Worm (Caenorhabditis elegans) whole organism, late embryonic: ENCODE data around the gene lin-18.
A peak's percentile ranks its signal among the peaks of the same experiment; 100 is the strongest.

ENCODE experiments used
- C08G9.2 ChIP-seq: sonication (generic microtip); optimal IDR thresholded peaks from 2 replicates; lab custom pipeline; 2016; ENCODE audit warnings: mild to moderate bottlenecking, missing genetic modification characterization, moderate library complexity, missing compliant biosample characterization
- C38D4.7 ChIP-seq: fragments of 200-800 bp; sonication (Bioruptor generic); optimal IDR thresholded peaks from 2 replicates; lab custom pipeline; 2018; ENCODE audit warnings: mild to moderate bottlenecking, missing genetic modification characterization, moderate library complexity, missing compliant biosample characterization
- F13H6.1 ChIP-seq: sonication (generic microtip); optimal IDR thresholded peaks from 2 replicates; lab custom pipeline; 2016; ENCODE audit warnings: missing genetic modification characterization, missing compliant biosample characterization
- K09A11.1 ChIP-seq: sonication (generic microtip); optimal IDR thresholded peaks from 2 replicates; lab custom pipeline; 2017; ENCODE audit warnings: antibody characterized with exemption, mild to moderate bottlenecking, missing genetic modification characterization, missing compliant biosample characterization; ENCODE audit not compliant: insufficient read depth
- T23F11.4 ChIP-seq: fragments of 200-800 bp; sonication (Bioruptor generic); optimal IDR thresholded peaks from 2 replicates; lab custom pipeline; 2018; ENCODE audit warnings: mild to moderate bottlenecking, missing genetic modification characterization, missing compliant biosample characterization
- Y22D7AL.16 ChIP-seq: sonication (generic microtip); optimal IDR thresholded peaks from 2 replicates; lab custom pipeline; 2016; ENCODE audit warnings: missing genetic modification characterization, missing compliant biosample characterization
- ahr-1 ChIP-seq: sonication (generic microtip); optimal IDR thresholded peaks from 2 replicates; lab custom pipeline; 2016; ENCODE audit warnings: missing genetic modification characterization, missing compliant biosample characterization
- ama-1 ChIP-seq: fragments of 150-350 bp; optimal IDR thresholded peaks from 2 replicates; lab custom pipeline; 2014
- ceh-14 ChIP-seq: sonication (generic microtip); optimal IDR thresholded peaks from 2 replicates; lab custom pipeline; 2016; ENCODE audit warnings: missing genotype, missing genetic modification characterization, missing compliant biosample characterization
- ceh-18 ChIP-seq: sonication (generic microtip); optimal IDR thresholded peaks from 2 replicates; lab custom pipeline; 2016; ENCODE audit warnings: missing genetic modification characterization, missing compliant biosample characterization
- ceh-2 ChIP-seq: sonication (generic microtip); optimal IDR thresholded peaks from 2 replicates; lab custom pipeline; 2016; ENCODE audit warnings: missing genotype, missing genetic modification characterization, missing compliant biosample characterization
- ceh-24 ChIP-seq: sonication (generic microtip); optimal IDR thresholded peaks from 2 replicates; lab custom pipeline; 2016; ENCODE audit warnings: mild to moderate bottlenecking, missing genetic modification characterization, missing compliant biosample characterization
- ceh-30 ChIP-seq: fragments of 150-350 bp; optimal IDR thresholded peaks from 2 replicates; lab custom pipeline; 2014; ENCODE audit warnings: missing biosample characterization, missing genetic modification characterization
- ceh-31 ChIP-seq: sonication (generic microtip); optimal IDR thresholded peaks from 2 replicates; lab custom pipeline; 2016; ENCODE audit warnings: missing genetic modification characterization, missing compliant biosample characterization
- ceh-34 ChIP-seq: sonication (generic microtip); optimal IDR thresholded peaks from 2 replicates; lab custom pipeline; 2016; ENCODE audit warnings: mild to moderate bottlenecking, missing genetic modification characterization, missing compliant biosample characterization
- ceh-45 ChIP-seq: fragments of 200-800 bp; sonication (Bioruptor generic); IDR thresholded peaks from 2 replicates; pipeline ENCODE4 v1.3.6; 2022; ENCODE audit warnings: missing genetic modification reagents, missing genetic modification characterization, missing compliant biosample characterization
- ceh-48 ChIP-seq: sonication (generic microtip); optimal IDR thresholded peaks from 2 replicates; lab custom pipeline; 2016; ENCODE audit warnings: missing genetic modification characterization, inconsistent platforms, missing compliant biosample characterization
- ceh-6 ChIP-seq: fragments of 200-800 bp; sonication (Bioruptor generic); optimal IDR thresholded peaks from 2 replicates; lab custom pipeline; 2018; ENCODE audit warnings: mild to moderate bottlenecking, missing genetic modification characterization, missing compliant biosample characterization
- che-1 ChIP-seq: sonication (generic microtip); optimal IDR thresholded peaks from 2 replicates; lab custom pipeline; 2016; ENCODE audit warnings: mild to moderate bottlenecking, missing genetic modification characterization, missing compliant biosample characterization
- dmd-4 ChIP-seq: sonication (generic microtip); optimal IDR thresholded peaks from 2 replicates; lab custom pipeline; 2016; ENCODE audit warnings: borderline replicate concordance, missing genetic modification characterization, missing compliant biosample characterization
- dve-1 ChIP-seq: sonication (generic microtip); optimal IDR thresholded peaks from 2 replicates; lab custom pipeline; 2017; ENCODE audit warnings: antibody characterized with exemption, mild to moderate bottlenecking, missing genetic modification characterization, missing compliant biosample characterization
- eyg-1 ChIP-seq: sonication (generic microtip); optimal IDR thresholded peaks from 2 replicates; lab custom pipeline; 2016; ENCODE audit warnings: missing genotype, missing genetic modification characterization, missing compliant biosample characterization
- fax-1 ChIP-seq: sonication (generic microtip); optimal IDR thresholded peaks from 2 replicates; lab custom pipeline; 2016; ENCODE audit warnings: missing genotype, missing genetic modification characterization, missing compliant biosample characterization
- gmeb-2 ChIP-seq: sonication (generic microtip); optimal IDR thresholded peaks from 2 replicates; lab custom pipeline; 2016; ENCODE audit warnings: missing genetic modification characterization, inconsistent platforms, missing compliant biosample characterization
- hlh-13 ChIP-seq: fragments of 200-800 bp; sonication (Bioruptor generic); optimal IDR thresholded peaks from 2 replicates; lab custom pipeline; 2018; ENCODE audit warnings: mild to moderate bottlenecking, missing genetic modification characterization, missing compliant biosample characterization
- hlh-15 ChIP-seq: sonication (generic microtip); optimal IDR thresholded peaks from 2 replicates; lab custom pipeline; 2016; ENCODE audit warnings: missing genetic modification characterization, missing compliant biosample characterization
- hlh-30 ChIP-seq: sonication (generic microtip); optimal IDR thresholded peaks from 2 replicates; lab custom pipeline; 2017; ENCODE audit warnings: antibody characterized with exemption, missing genetic modification characterization, missing compliant biosample characterization; ENCODE audit not compliant: insufficient read depth
- hlh-6 ChIP-seq: sonication (generic microtip); optimal IDR thresholded peaks from 2 replicates; lab custom pipeline; 2016; ENCODE audit warnings: missing genotype, missing genetic modification characterization, missing compliant biosample characterization
- lin-11 ChIP-seq: fragments of 200-800 bp; sonication (Bioruptor generic); optimal IDR thresholded peaks from 2 replicates; lab custom pipeline; 2018; ENCODE audit warnings: mild to moderate bottlenecking, missing genetic modification characterization, missing compliant biosample characterization
- madf-2 ChIP-seq: sonication (generic microtip); optimal IDR thresholded peaks from 2 replicates; lab custom pipeline; 2017; ENCODE audit warnings: missing genetic modification characterization, missing compliant biosample characterization
- nfya-1 ChIP-seq: sonication (generic microtip); optimal IDR thresholded peaks from 2 replicates; lab custom pipeline; 2017; ENCODE audit warnings: missing genetic modification characterization, mild to moderate bottlenecking, missing compliant biosample characterization, antibody characterized with exemption, moderate library complexity
- nhr-11 ChIP-seq: fragments of 150-350 bp; optimal IDR thresholded peaks from 2 replicates; lab custom pipeline; 2014; ENCODE audit warnings: missing biosample characterization, missing genetic modification characterization
- nhr-232 ChIP-seq: sonication (generic microtip); optimal IDR thresholded peaks from 2 replicates; lab custom pipeline; 2016; ENCODE audit warnings: missing genetic modification characterization, missing compliant biosample characterization
- npax-4 ChIP-seq: sonication (generic microtip); optimal IDR thresholded peaks from 2 replicates; lab custom pipeline; 2016; ENCODE audit warnings: missing genetic modification characterization, missing compliant biosample characterization
- odd-2 ChIP-seq: sonication (generic microtip); optimal IDR thresholded peaks from 2 replicates; lab custom pipeline; 2017; ENCODE audit warnings: antibody characterized with exemption, mild to moderate bottlenecking, missing genetic modification characterization, missing compliant biosample characterization
- pat-9 ChIP-seq: fragments of 200-800 bp; sonication (Bioruptor generic); optimal IDR thresholded peaks from 2 replicates; lab custom pipeline; 2018; ENCODE audit warnings: mild to moderate bottlenecking, missing genetic modification characterization, moderate library complexity, missing compliant biosample characterization
- pha-2 ChIP-seq: sonication (generic microtip); optimal IDR thresholded peaks from 2 replicates; lab custom pipeline; 2017; ENCODE audit warnings: mild to moderate bottlenecking, missing genetic modification characterization, missing compliant biosample characterization
- pha-4 ChIP-seq: fragments of 150-350 bp; optimal IDR thresholded peaks from 2 replicates; lab custom pipeline; 2018; ENCODE audit warnings: missing biosample characterization, missing genetic modification reagents, missing genetic modification characterization
- pqm-1 ChIP-seq: sonication (generic microtip); optimal IDR thresholded peaks from 2 replicates; lab custom pipeline; 2016; ENCODE audit warnings: missing genetic modification characterization, missing compliant biosample characterization
- pros-1 ChIP-seq: fragments of 150-350 bp; optimal IDR thresholded peaks from 2 replicates; lab custom pipeline; 2014; ENCODE audit warnings: missing biosample characterization, missing genetic modification reagents, missing genetic modification characterization
- ref-2 ChIP-seq: sonication (generic microtip); optimal IDR thresholded peaks from 2 replicates; lab custom pipeline; 2016; ENCODE audit warnings: missing genetic modification characterization, missing compliant biosample characterization
- rnt-1 ChIP-seq: sonication (generic microtip); optimal IDR thresholded peaks from 2 replicates; lab custom pipeline; 2016; ENCODE audit warnings: missing genetic modification characterization, missing compliant biosample characterization
- sdc-2 ChIP-seq: sonication (generic microtip); optimal IDR thresholded peaks from 2 replicates; lab custom pipeline; 2016; ENCODE audit warnings: missing genotype, missing genetic modification characterization, missing compliant biosample characterization
- syd-9 ChIP-seq: sonication (generic microtip); optimal IDR thresholded peaks from 2 replicates; lab custom pipeline; 2016; ENCODE audit warnings: mild to moderate bottlenecking, missing genetic modification characterization, moderate library complexity, missing compliant biosample characterization
- tbx-2 ChIP-seq: sonication (generic microtip); optimal IDR thresholded peaks from 2 replicates; lab custom pipeline; 2016; ENCODE audit warnings: missing genetic modification characterization, missing compliant biosample characterization
- tbx-7 ChIP-seq: sonication (generic microtip); optimal IDR thresholded peaks from 2 replicates; lab custom pipeline; 2016; ENCODE audit warnings: missing genotype, missing genetic modification characterization, missing compliant biosample characterization
- ttx-3 ChIP-seq: sonication (generic microtip); optimal IDR thresholded peaks from 2 replicates; lab custom pipeline; 2016; ENCODE audit warnings: missing genetic modification reagents, missing genetic modification characterization, missing compliant biosample characterization
- unc-3 ChIP-seq, 2 experiments: fragments of 200-800 bp in 1 of 2; sonication (Bioruptor generic) in 1 of 2; sonication (generic microtip) in 1 of 2; conservative IDR thresholded peaks in 1 of 2; optimal IDR thresholded peaks in 1 of 2; 2 replicates each; pipeline versions ENCODE4 v1.3.6 to Lab custom; 2016 to 2022; ENCODE audit warnings: missing compliant biosample characterization in 2 of 2, missing genetic modification characterization in 2 of 2, missing genetic modification reagents in 1 of 2
- unc-42 ChIP-seq: sonication (generic microtip); optimal IDR thresholded peaks from 2 replicates; lab custom pipeline; 2016; ENCODE audit warnings: missing genotype, missing genetic modification characterization, missing compliant biosample characterization
- unc-86 ChIP-seq: sonication (generic microtip); optimal IDR thresholded peaks from 2 replicates; lab custom pipeline; 2016; ENCODE audit warnings: missing genetic modification characterization, missing compliant biosample characterization
- zip-5 ChIP-seq: sonication (generic microtip); optimal IDR thresholded peaks from 2 replicates; lab custom pipeline; 2016; ENCODE audit warnings: missing genetic modification characterization, missing compliant biosample characterization
- ztf-16 ChIP-seq: sonication (generic microtip); optimal IDR thresholded peaks from 2 replicates; lab custom pipeline; 2017; ENCODE audit warnings: missing genetic modification characterization, missing compliant biosample characterization

Gene lin-18

ce11 chrX:3969980-3970403 lies 11.6 kb downstream of the lin-18 start:
- TF ChIP-seq npax-4 (tag; lab: Kevin White, UChicago) (peak; percentile 53), pha-2 (peak; percentile 81), ceh-6 (peak; percentile 88), nhr-232 (tag; lab: Kevin White, UChicago) (peak; percentile 76), eyg-1 (tag; lab: Kevin White, UChicago) (peak; percentile 50), nfya-1 (tag; lab: Kevin White, UChicago) (peak; percentile 71), ahr-1 (tag; lab: Kevin White, UChicago) (peak; percentile 70), ttx-3 (peak; percentile 76), rnt-1 (tag; lab: Kevin White, UChicago) (peak; percentile 40), ceh-14 (tag; lab: Kevin White, UChicago) (no peak), dve-1 (peak; percentile 73), odd-2 (peak; percentile 44), lin-11 (tag; lab: Kevin White, UChicago) (peak; percentile 58), tbx-7 (tag; lab: Kevin White, UChicago) (peak; percentile 41), fax-1 (peak; percentile 56), C38D4.7 (peak; percentile 79), che-1 (tag; lab: Kevin White, UChicago) (peak; percentile 81), pha-4 (tag; lab: Kevin White, UChicago) (no peak), hlh-6 (tag; lab: Kevin White, UChicago) (peak; percentile 89), pqm-1 (tag; lab: Kevin White, UChicago) (peak; percentile 63), Y22D7AL.16 (tag; lab: Kevin White, UChicago) (peak; percentile 64), zip-5 (peak; percentile 65), ceh-31 (peak; percentile 72), hlh-30 (peak; percentile 49), sdc-2 (peak; percentile 89), ceh-18 (peak; percentile 54), hlh-15 (tag; lab: Kevin White, UChicago) (no peak), unc-42 (tag; lab: Kevin White, UChicago) (peak; percentile 55), ama-1 (lab: Kevin White, UChicago) (no peak), syd-9 (tag; lab: Kevin White, UChicago) (peak; percentile 77), ref-2 (tag; lab: Kevin White, UChicago) (peak; percentile 88), F13H6.1 (peak; percentile 19), tbx-2 (tag; lab: Kevin White, UChicago) (peak; percentile 87), T23F11.4 (GFP tag; lab: Kevin White, UChicago) (peak; percentile 80), ceh-48 (tag; lab: Kevin White, UChicago) (peak; percentile 67), unc-86 (tag; lab: Kevin White, UChicago) (peak; percentile 80), ceh-34 (tag; lab: Kevin White, UChicago) (peak; percentile 76), ceh-30 (tag; lab: Kevin White, UChicago) (peak; percentile 24), ceh-24 (no peak), pros-1 (tag; lab: Kevin White, UChicago) (peak; percentile 59), K09A11.1 (tag; lab: Kevin White, UChicago) (peak; percentile 84), hlh-13 (GFP tag; lab: Kevin White, UChicago) (peak; percentile 78), nhr-11 (no peak), unc-3 (GFP tag; conservative IDR thresholded peaks at IDR 0.05; lab: Robert Waterston, UW) (peak; percentile 64), unc-3 (tag; optimal IDR thresholded peaks at IDR 0.05; lab: Kevin White, UChicago) (no peak), ceh-2 (peak; percentile 67), C08G9.2 (tag; lab: Kevin White, UChicago) (peak; percentile 81), ceh-45 (GFP tag; lab: Robert Waterston, UW) (peak; percentile 74; the same call in 1 of the 2 replicates), dmd-4 (tag; lab: Kevin White, UChicago) (peak; percentile 76), madf-2 (tag; lab: Kevin White, UChicago) (peak; percentile 79), ztf-16 (tag; lab: Kevin White, UChicago) (peak; percentile 58), gmeb-2 (tag; lab: Kevin White, UChicago) (peak; percentile 83), pat-9 (tag; lab: Kevin White, UChicago) (peak; percentile 84)
